Fruit fly (Drosophila melanogaster): ENCODE results near the gene Cog7.

DNA sequence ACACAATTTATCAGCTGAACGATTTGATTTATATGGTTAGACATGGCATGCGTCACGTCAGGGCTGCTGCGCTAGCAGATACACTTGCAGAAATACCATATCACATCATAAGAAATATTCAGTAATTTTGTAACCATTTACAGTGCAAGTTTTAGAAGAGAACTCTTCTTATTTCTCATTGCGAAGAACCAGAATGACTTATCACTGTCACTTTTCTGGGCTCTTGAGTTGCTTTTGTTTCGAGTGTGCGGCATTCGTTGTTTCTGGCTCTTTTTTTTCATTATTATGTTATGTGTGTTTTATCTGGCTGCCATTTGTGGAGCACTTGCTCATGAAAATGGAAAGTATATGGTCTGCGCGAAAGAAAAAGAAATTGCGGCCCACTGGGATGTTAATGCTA is 49.2 kb upstream of the Cog7 start:
- no peak for TF ChIP-seq CTCF (optimal IDR thresholded peaks at IDR 0.05)
- TF ChIP-seq CG8478 (optimal IDR thresholded peaks at IDR 0.05), result no peak
